Worm (Caenorhabditis elegans) whole organism, L2 larva: ENCODE measurements around the gene ZK1320.11.

Source experiments
- C34F6.9 ChIP-seq: fragments of 150-350 bp; optimal IDR thresholded peaks from 2 replicates; lab custom pipeline; 2014; ENCODE audit warnings: missing biosample characterization, missing genetic modification characterization
- F13H6.1 ChIP-seq: sonication (generic microtip); optimal IDR thresholded peaks from 2 replicates; lab custom pipeline; 2016; ENCODE audit warnings: missing genetic modification characterization, missing compliant biosample characterization
- R02D3.7 ChIP-seq: fragments of 150-350 bp; optimal IDR thresholded peaks from 2 replicates; lab custom pipeline; 2014; ENCODE audit warnings: missing biosample characterization, missing genetic modification characterization
- Y55F3AM.14 ChIP-seq: fragments of 200-800 bp; sonication (Bioruptor generic); optimal IDR thresholded peaks from 2 replicates; lab custom pipeline; 2018; ENCODE audit warnings: mild to moderate bottlenecking, missing genetic modification characterization, missing compliant biosample characterization
- alr-1 ChIP-seq: fragments of 150-350 bp; optimal IDR thresholded peaks from 2 replicates; lab custom pipeline; 2014; ENCODE audit warnings: missing biosample characterization, missing genetic modification characterization
- aly-2 ChIP-seq: fragments of 150-350 bp; optimal IDR thresholded peaks from 2 replicates; lab custom pipeline; 2014; ENCODE audit warnings: missing biosample characterization, missing genetic modification characterization
- ama-1 ChIP-seq: fragments of 150-350 bp; optimal IDR thresholded peaks from 2 replicates; lab custom pipeline; 2018; ENCODE audit warnings: inconsistent platforms
- blmp-1 ChIP-seq: sonication (generic microtip); optimal IDR thresholded peaks from 2 replicates; lab custom pipeline; 2017; ENCODE audit warnings: missing genetic modification characterization, mild to moderate bottlenecking, missing compliant biosample characterization, antibody characterized with exemption, moderate library complexity; ENCODE audit not compliant: insufficient read depth
- ceh-16 ChIP-seq: fragments of 150-350 bp; optimal IDR thresholded peaks from 2 replicates; lab custom pipeline; 2014; ENCODE audit warnings: missing biosample characterization, missing genetic modification characterization
- ceh-82 ChIP-seq: fragments of 150-350 bp; optimal IDR thresholded peaks from 2 replicates; lab custom pipeline; 2014; ENCODE audit warnings: missing biosample characterization, missing genetic modification characterization
- crh-2 ChIP-seq: sonication (generic microtip); optimal IDR thresholded peaks from 2 replicates; lab custom pipeline; 2017; ENCODE audit warnings: missing biosample characterization, missing genetic modification characterization
- dmd-4 ChIP-seq: sonication (generic microtip); optimal IDR thresholded peaks from 2 replicates; lab custom pipeline; 2017; ENCODE audit warnings: missing biosample characterization, missing genetic modification characterization
- egl-27 ChIP-seq: sonication (generic microtip); optimal IDR thresholded peaks from 3 replicates; lab custom pipeline; 2017; ENCODE audit warnings: missing biosample characterization, missing genetic modification reagents, missing genetic modification characterization
- elt-1 ChIP-seq: fragments of 150-350 bp; optimal IDR thresholded peaks from 2 replicates; lab custom pipeline; 2014; ENCODE audit warnings: missing biosample characterization, missing genetic modification characterization
- fos-1 ChIP-seq: fragments of 150-350 bp; optimal IDR thresholded peaks from 2 replicates; lab custom pipeline; 2014; ENCODE audit warnings: missing biosample characterization, missing genetic modification characterization
- gmeb-1 ChIP-seq: fragments of 150-350 bp; optimal IDR thresholded peaks from 2 replicates; lab custom pipeline; 2014; ENCODE audit warnings: missing biosample characterization, missing genetic modification characterization
- lin-11 ChIP-seq: fragments of 150-350 bp; sonication (generic microtip); optimal IDR thresholded peaks from 2 replicates; lab custom pipeline; 2014; ENCODE audit warnings: missing biosample characterization, missing genetic modification characterization, inconsistent platforms, mixed read lengths
- lin-13 ChIP-seq: fragments of 150-350 bp; optimal IDR thresholded peaks from 2 replicates; lab custom pipeline; 2014; ENCODE audit warnings: missing biosample characterization, missing genetic modification reagents, missing genetic modification characterization
- lsy-2 ChIP-seq, 2 experiments: fragments of 150-350 bp in 1 of 2; sonication (generic microtip) in 1 of 2; optimal IDR thresholded peaks; 2 replicates each; lab custom pipeline; 2014 to 2017; ENCODE audit warnings: missing biosample characterization in 2 of 2, missing genetic modification characterization in 2 of 2
- mab-5 ChIP-seq: fragments of 150-350 bp; optimal IDR thresholded peaks from 2 replicates; lab custom pipeline; 2014; ENCODE audit warnings: missing biosample characterization, missing genetic modification characterization
- mbf-1 ChIP-seq: sonication (generic microtip); optimal IDR thresholded peaks from 2 replicates; lab custom pipeline; 2017; ENCODE audit warnings: missing biosample characterization, missing genetic modification characterization
- mdl-1 ChIP-seq, 2 experiments: fragments of 150-350 bp in 1 of 2; sonication (generic microtip) in 1 of 2; optimal IDR thresholded peaks; 2 replicates each; lab custom pipeline; 2017; ENCODE audit warnings: missing biosample characterization in 2 of 2, missing genetic modification characterization in 2 of 2
- nhr-11 ChIP-seq: fragments of 150-350 bp; optimal IDR thresholded peaks from 2 replicates; lab custom pipeline; 2014; ENCODE audit warnings: missing biosample characterization, missing genetic modification characterization
- nhr-129 ChIP-seq: fragments of 150-350 bp; optimal IDR thresholded peaks from 2 replicates; lab custom pipeline; 2014; ENCODE audit warnings: missing biosample characterization, missing genetic modification characterization
- nhr-21 ChIP-seq: fragments of 150-350 bp; optimal IDR thresholded peaks from 2 replicates; lab custom pipeline; 2014; ENCODE audit warnings: missing biosample characterization, missing genetic modification characterization
- nhr-23 ChIP-seq: fragments of 150-350 bp; optimal IDR thresholded peaks from 2 replicates; lab custom pipeline; 2014; ENCODE audit warnings: missing biosample characterization, missing genetic modification reagents, missing genetic modification characterization
- nhr-6 ChIP-seq: fragments of 150-350 bp; optimal IDR thresholded peaks from 2 replicates; lab custom pipeline; 2014; ENCODE audit warnings: missing biosample characterization, missing genetic modification characterization
- nhr-77 ChIP-seq: fragments of 150-350 bp; optimal IDR thresholded peaks from 2 replicates; lab custom pipeline; 2014; ENCODE audit warnings: missing biosample characterization, missing genetic modification characterization
- peb-1 ChIP-seq: fragments of 150-350 bp; optimal IDR thresholded peaks from 2 replicates; lab custom pipeline; 2014; ENCODE audit warnings: missing biosample characterization, missing genetic modification characterization
- skn-1 ChIP-seq: sonication (generic microtip); optimal IDR thresholded peaks from 2 replicates; lab custom pipeline; 2017; ENCODE audit warnings: missing biosample characterization, missing genetic modification characterization
- sma-3 ChIP-seq: sonication (generic microtip); optimal IDR thresholded peaks from 2 replicates; lab custom pipeline; 2016; ENCODE audit warnings: missing genetic modification reagents, missing genetic modification characterization, missing compliant biosample characterization
- sma-9 ChIP-seq, 2 experiments: fragments of 150-350 bp in 1 of 2; sonication (generic microtip) in 1 of 2; optimal IDR thresholded peaks; 2 replicates each; lab custom pipeline; 2014 to 2016; ENCODE audit warnings: missing genetic modification characterization in 2 of 2, mild to moderate bottlenecking in 1 of 2, missing biosample characterization in 1 of 2, missing compliant biosample characterization in 1 of 2, missing genetic modification reagents in 1 of 2, moderate library complexity in 1 of 2
- snpc-4 ChIP-seq: fragments of 150-350 bp; optimal IDR thresholded peaks from 2 replicates; lab custom pipeline; 2014; ENCODE audit warnings: missing biosample characterization, missing genetic modification characterization
- unc-39 ChIP-seq: fragments of 150-350 bp; optimal IDR thresholded peaks from 2 replicates; lab custom pipeline; 2014; ENCODE audit warnings: missing biosample characterization, missing genetic modification characterization
- unc-55 ChIP-seq: fragments of 150-350 bp; sonication (generic microtip); optimal IDR thresholded peaks from 3 replicates; lab custom pipeline; 2014; ENCODE audit warnings: missing biosample characterization, missing genetic modification reagents, missing genetic modification characterization
- unc-62 ChIP-seq: fragments of 150-350 bp; optimal IDR thresholded peaks from 2 replicates; lab custom pipeline; 2014; ENCODE audit warnings: missing biosample characterization, missing genetic modification reagents, missing genetic modification characterization
- zag-1 ChIP-seq: fragments of 150-350 bp; optimal IDR thresholded peaks from 2 replicates; lab custom pipeline; 2014; ENCODE audit warnings: missing biosample characterization, missing genetic modification characterization
- ztf-1 ChIP-seq: fragments of 200-800 bp; sonication (Bioruptor generic); conservative IDR thresholded peaks from 2 replicates; pipeline ENCODE4 v1.3.6; 2022; ENCODE audit warnings: missing genetic modification characterization, missing compliant biosample characterization
- ztf-11 ChIP-seq: sonication (generic microtip); optimal IDR thresholded peaks from 2 replicates; lab custom pipeline; 2017; ENCODE audit warnings: missing biosample characterization, missing genetic modification characterization
- ztf-4 ChIP-seq: fragments of 150-350 bp; optimal IDR thresholded peaks from 2 replicates; lab custom pipeline; 2014; ENCODE audit warnings: missing biosample characterization, missing genetic modification characterization

Gene ZK1320.11

ce11 chrII:9655530-9656139 is 11.8 kb upstream of the ZK1320.11 start, which contains the start of gene ZK1307.1:
Gene ZK1307.1 (minus strand): TSS chrII:9655580.
- no peak for TF ChIP-seq nhr-21 (tag; lab: Kevin White, UChicago)
- TF ChIP-seq sma-9 (GFP tag; optimal IDR thresholded peaks at IDR 0.05; lab: Kevin White, UChicago), result peak; percentile 17
- no peak for TF ChIP-seq sma-9 (tag; optimal IDR thresholded peaks at IDR 0.05; lab: Kevin White, UChicago)
- TF ChIP-seq egl-27 (tag; lab: Kevin White, UChicago), result no peak
- TF ChIP-seq ztf-11 (tag; lab: Kevin White, UChicago), result no peak
- no peak for TF ChIP-seq peb-1 (tag; lab: Kevin White, UChicago)
- no peak for TF ChIP-seq dmd-4 (tag; lab: Kevin White, UChicago)
- peak; percentile 18 for TF ChIP-seq nhr-129 (tag; lab: Kevin White, UChicago)
- TF ChIP-seq mbf-1 (tag; lab: Kevin White, UChicago), result no peak

DNA sequence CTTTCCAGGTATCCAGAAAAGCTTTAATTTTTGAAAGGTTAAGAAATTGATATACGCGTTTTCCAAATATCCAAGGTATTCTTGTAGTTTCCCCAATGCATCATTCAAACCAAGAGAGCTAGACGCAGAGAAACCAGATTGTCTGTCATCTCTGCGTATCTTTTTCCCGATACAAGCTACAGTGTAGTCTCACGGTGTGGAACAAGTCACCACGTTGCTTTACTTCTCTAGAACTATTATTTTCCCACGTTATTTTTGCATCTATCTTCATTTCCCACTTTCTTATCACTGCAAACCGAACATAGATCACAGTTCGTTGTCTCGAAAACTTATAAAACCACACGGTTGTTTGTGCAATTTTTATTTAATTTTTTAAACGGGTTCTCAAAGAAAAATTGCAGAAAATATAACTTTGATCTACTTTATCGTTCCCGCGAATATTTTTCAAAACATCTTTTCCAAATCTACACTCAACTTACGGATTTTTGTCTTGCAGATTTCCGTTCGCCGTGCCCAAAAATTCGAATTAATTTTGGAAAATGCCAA is 11.1 kb upstream of the ZK1320.11 start, which contains the start of gene gstk-1:
Gene gstk-1, plus strand, starts transcription at position 496 of the 546 bp plus-strand sequence.
- TF ChIP-seq ztf-11 (tag; lab: Kevin White, UChicago) (no peak), peb-1 (tag; lab: Kevin White, UChicago) (no peak), Y55F3AM.14 (GFP tag; lab: Kevin White, UChicago) (no peak), mdl-1 (tag; optimal IDR thresholded peaks at IDR 0.05; lab: Kevin White, UChicago) (peak in 1 of 2 experiments; percentile 42), mab-5 (tag; lab: Kevin White, UChicago) (no peak), egl-27 (tag; lab: Kevin White, UChicago) (no peak), sma-9 (GFP tag; optimal IDR thresholded peaks at IDR 0.05; lab: Kevin White, UChicago) (peak; percentile 89), sma-9 (tag; optimal IDR thresholded peaks at IDR 0.05; lab: Kevin White, UChicago) (no peak), ama-1 (no peak), aly-2 (no peak), crh-2 (tag; lab: Kevin White, UChicago) (peak; percentile 81), dmd-4 (tag; lab: Kevin White, UChicago) (no peak), ceh-16 (tag; lab: Kevin White, UChicago) (no peak), ztf-1 (GFP tag; lab: Robert Waterston, UW) (no peak), lin-13 (peak; percentile 82), R02D3.7 (tag; lab: Kevin White, UChicago) (no peak), blmp-1 (peak; percentile 25), skn-1 (tag; lab: Kevin White, UChicago) (no peak), nhr-23 (tag; lab: Kevin White, UChicago) (no peak), F13H6.1 (tag; lab: Kevin White, UChicago) (peak; percentile 11), alr-1 (tag; lab: Kevin White, UChicago) (no peak), ztf-4 (tag; lab: Kevin White, UChicago) (no peak), unc-39 (tag; lab: Kevin White, UChicago) (no peak), unc-62 (no peak), nhr-11 (tag; lab: Kevin White, UChicago) (no peak), nhr-21 (tag; lab: Kevin White, UChicago) (peak; percentile 59), sma-3 (GFP tag; lab: Kevin White, UChicago) (peak; percentile 54), C34F6.9 (tag; lab: Kevin White, UChicago) (no peak), elt-1 (no peak), fos-1 (tag; lab: Kevin White, UChicago) (peak; percentile 44), lsy-2 (tag; optimal IDR thresholded peaks at IDR 0.05; lab: Kevin White, UChicago) (peak in 1 of 2 experiments; percentile 35), lin-11 (tag; lab: Kevin White, UChicago) (no peak), nhr-77 (tag; lab: Kevin White, UChicago) (no peak), snpc-4 (tag; lab: Kevin White, UChicago) (no peak), zag-1 (tag; lab: Kevin White, UChicago) (no peak)

ce11 chrII:9658915-9659314 is 8.5 kb upstream of the ZK1320.11 start, which contains the start of gene ZK1320.2:
Gene ZK1320.2 (minus strand): TSS chrII:9659002.
- TF ChIP-seq ceh-82 (tag; lab: Kevin White, UChicago), result no peak
- no peak for TF ChIP-seq R02D3.7 (tag; lab: Kevin White, UChicago)
- no peak for TF ChIP-seq gmeb-1 (tag; lab: Kevin White, UChicago)
- peak; percentile 52 for TF ChIP-seq crh-2 (tag; lab: Kevin White, UChicago)
- no peak for TF ChIP-seq F13H6.1 (tag; lab: Kevin White, UChicago)
- TF ChIP-seq unc-55, result no peak
- TF ChIP-seq nhr-6, result no peak
- TF ChIP-seq lsy-2 (tag; optimal IDR thresholded peaks at IDR 0.05; lab: Kevin White, UChicago), result no peak
- TF ChIP-seq fos-1 (tag; lab: Kevin White, UChicago), result peak; percentile 79
- TF ChIP-seq lin-13, result no peak
- no peak for TF ChIP-seq nhr-11 (tag; lab: Kevin White, UChicago)
- TF ChIP-seq dmd-4 (tag; lab: Kevin White, UChicago), result no peak
- TF ChIP-seq Y55F3AM.14 (GFP tag; lab: Kevin White, UChicago), result no peak
- TF ChIP-seq lin-11 (tag; lab: Kevin White, UChicago), result no peak
